Fruit fly (Drosophila melanogaster) whole organism, embryonic: ENCODE results near the gene Nab2.
A peak's percentile ranks its signal among the peaks of the same experiment; 100 is the strongest.

Source experiments
- Adf1 ChIP-seq: fragments of 200-800 bp; sonication (Bioruptor generic); IDR thresholded peaks from 2 replicates; pipeline ENCODE4 v1.3.6; 2022; ENCODE audit warnings: missing biosample characterization, missing genetic modification characterization
- Atf6 ChIP-seq: fragments of 200-800 bp; sonication (Bioruptor generic); IDR thresholded peaks from 2 replicates; pipeline ENCODE4 v1.3.6; 2022; ENCODE audit warnings: missing biosample characterization, missing genetic modification characterization
- Blimp-1 ChIP-seq: fragments of 200-800 bp; sonication (Bioruptor generic); optimal IDR thresholded peaks from 3 replicates; lab custom pipeline; 2018; ENCODE audit warnings: missing biosample characterization, missing genetic modification characterization, mild to moderate bottlenecking, moderate library complexity, missing genetic modification reagents
- CG10147 ChIP-seq: fragments of 200-800 bp; sonication (Bioruptor generic); optimal IDR thresholded peaks from 2 replicates; lab custom pipeline; 2019; ENCODE audit warnings: missing biosample characterization, mild to moderate bottlenecking, missing genetic modification characterization, moderate library complexity
- CG10366 ChIP-seq: fragments of 200-800 bp; sonication (Bioruptor generic); IDR thresholded peaks from 2 replicates; pipeline ENCODE4 v1.3.6; 2022; ENCODE audit warnings: missing biosample characterization, missing genetic modification characterization
- CG10979 ChIP-seq: fragments of 200-800 bp; sonication (Bioruptor generic); optimal IDR thresholded peaks from 2 replicates; lab custom pipeline; 2018; ENCODE audit warnings: missing biosample characterization, mild to moderate bottlenecking, missing genetic modification characterization, moderate library complexity
- CG12155 ChIP-seq: fragments of 200-800 bp; sonication (Bioruptor generic); optimal IDR thresholded peaks from 3 replicates; lab custom pipeline; 2016; ENCODE audit warnings: missing biosample characterization, missing genetic modification characterization
- CG12769 ChIP-seq: fragments of 200-800 bp; sonication (Bioruptor generic); optimal IDR thresholded peaks from 2 replicates; lab custom pipeline; 2019; ENCODE audit warnings: missing biosample characterization, mild to moderate bottlenecking, missing genetic modification characterization, moderate library complexity
- CG13775 ChIP-seq: fragments of 200-800 bp; sonication (Bioruptor generic); optimal IDR thresholded peaks from 3 replicates; lab custom pipeline; 2017; ENCODE audit warnings: missing biosample characterization, mild to moderate bottlenecking, missing genetic modification characterization
- CG14050 ChIP-seq: fragments of 200-800 bp; sonication (Bioruptor generic); IDR thresholded peaks from 3 replicates; pipeline ENCODE4 v1.3.6; 2022; ENCODE audit warnings: missing biosample characterization, missing genetic modification characterization
- CG14667 ChIP-seq: fragments of 200-800 bp; sonication (Bioruptor generic); IDR thresholded peaks from 2 replicates; pipeline ENCODE4 v1.3.6; 2022; ENCODE audit warnings: missing biosample characterization, missing genetic modification characterization
- CG15073 ChIP-seq: fragments of 200-800 bp; sonication (Bioruptor generic); optimal IDR thresholded peaks from 2 replicates; lab custom pipeline; 2016; ENCODE audit warnings: missing biosample characterization, missing genetic modification characterization
- CG17385 ChIP-seq: fragments of 200-800 bp; sonication (Bioruptor generic); optimal IDR thresholded peaks from 3 replicates; lab custom pipeline; 2018; ENCODE audit warnings: missing biosample characterization, mild to moderate bottlenecking, missing genetic modification characterization
- CG18619 ChIP-seq: fragments of 200-800 bp; sonication (Bioruptor generic); optimal IDR thresholded peaks from 3 replicates; lab custom pipeline; 2017; ENCODE audit warnings: missing biosample characterization, mild to moderate bottlenecking, missing genetic modification characterization
- CG2116 ChIP-seq: fragments of 200-800 bp; sonication (Bioruptor generic); optimal IDR thresholded peaks from 3 replicates; lab custom pipeline; 2018; ENCODE audit warnings: missing biosample characterization, mild to moderate bottlenecking, missing genetic modification characterization
- CG2199 ChIP-seq: fragments of 200-800 bp; sonication (Bioruptor generic); IDR thresholded peaks from 3 replicates; pipeline ENCODE4 v1.3.6; 2022; ENCODE audit warnings: missing biosample characterization, missing genetic modification characterization
- CG42726 ChIP-seq: fragments of 200-800 bp; sonication (Bioruptor generic); IDR thresholded peaks from 2 replicates; pipeline ENCODE4 v1.3.6; 2022; ENCODE audit warnings: missing biosample characterization, missing genetic modification characterization; ENCODE audit not compliant: partially characterized antibody
- CG5953 ChIP-seq: fragments of 200-800 bp; sonication (Bioruptor generic); IDR thresholded peaks from 2 replicates; pipeline ENCODE4 v1.3.6; 2022; ENCODE audit warnings: missing biosample characterization, missing genetic modification characterization
- CG8388 ChIP-seq: fragments of 200-800 bp; sonication (Bioruptor generic); optimal IDR thresholded peaks from 2 replicates; lab custom pipeline; 2019; ENCODE audit warnings: missing biosample characterization, mild to moderate bottlenecking, missing genetic modification characterization, moderate library complexity
- CTCF ChIP-seq: fragments of 200-800 bp; sonication (Bioruptor generic); optimal IDR thresholded peaks from 2 replicates; lab custom pipeline; 2017; ENCODE audit warnings: missing biosample characterization, mild to moderate bottlenecking, missing genetic modification characterization, moderate library complexity
- CrebB ChIP-seq: fragments of 200-800 bp; sonication (Bioruptor generic); optimal IDR thresholded peaks from 3 replicates; lab custom pipeline; 2018; ENCODE audit warnings: missing biosample characterization, mild to moderate bottlenecking, missing genetic modification characterization
- Dbx ChIP-seq: fragments of 200-800 bp; sonication (Bioruptor generic); IDR thresholded peaks from 3 replicates; pipeline ENCODE4 v1.3.6; 2022; ENCODE audit warnings: missing biosample characterization, missing genetic modification characterization
- Dfd ChIP-seq, 2 experiments: fragments of >200 bp; optimal IDR thresholded peaks; 2 replicates each; lab custom pipeline; 2017; ENCODE audit warnings: missing biosample characterization in 2 of 2, missing genetic modification characterization in 2 of 2
- HmgZ ChIP-seq: fragments of 200-800 bp; sonication (Bioruptor generic); optimal IDR thresholded peaks from 2 replicates; lab custom pipeline; 2018; ENCODE audit warnings: missing biosample characterization, mild to moderate bottlenecking, missing genetic modification characterization
- Hmr ChIP-seq: fragments of 200-800 bp; sonication (Bioruptor generic); optimal IDR thresholded peaks from 3 replicates; lab custom pipeline; 2017; ENCODE audit warnings: mild to moderate bottlenecking, missing biosample characterization, missing genetic modification reagents, missing genetic modification characterization
- MESR4 ChIP-seq: fragments of 200-800 bp; sonication (Bioruptor generic); optimal IDR thresholded peaks from 2 replicates; lab custom pipeline; 2018; ENCODE audit warnings: missing biosample characterization, mild to moderate bottlenecking, missing genetic modification characterization, moderate library complexity
- Mad ChIP-seq: fragments of 200-800 bp; sonication (Bioruptor generic); optimal IDR thresholded peaks from 2 replicates; lab custom pipeline; 2016; ENCODE audit warnings: missing biosample characterization, missing genetic modification characterization
- NC2β ChIP-seq: fragments of 200-800 bp; sonication (Bioruptor generic); optimal IDR thresholded peaks from 2 replicates; lab custom pipeline; 2016; ENCODE audit warnings: missing biosample characterization, missing genetic modification characterization
- Rfx ChIP-seq: fragments of 200-800 bp; sonication (Bioruptor generic); IDR thresholded peaks from 2 replicates; pipeline ENCODE4 v1.3.6; 2022; ENCODE audit warnings: missing biosample characterization, missing genetic modification characterization
- TFAM ChIP-seq: fragments of 200-800 bp; sonication (Bioruptor generic); optimal IDR thresholded peaks from 2 replicates; lab custom pipeline; 2017; ENCODE audit warnings: missing biosample characterization, missing genetic modification characterization, inconsistent platforms
- cg ChIP-seq: fragments of 200-800 bp; sonication (Bioruptor generic); optimal IDR thresholded peaks from 3 replicates; lab custom pipeline; 2019; ENCODE audit warnings: missing biosample characterization, mild to moderate bottlenecking, missing genetic modification characterization, moderate library complexity
- chn ChIP-seq: fragments of 200-800 bp; sonication (Bioruptor generic); optimal IDR thresholded peaks from 2 replicates; lab custom pipeline; 2016; ENCODE audit warnings: missing biosample characterization, missing genetic modification characterization
- hb ChIP-seq: fragments of 200-800 bp; sonication (Bioruptor generic); IDR thresholded peaks from 3 replicates; pipeline ENCODE4 v1.3.6; 2022; ENCODE audit warnings: missing biosample characterization, missing genetic modification characterization; ENCODE audit not compliant: partially characterized antibody
- hbn ChIP-seq: fragments of 200-800 bp; sonication (Bioruptor generic); IDR thresholded peaks from 2 replicates; pipeline ENCODE4 v1.3.6; 2022; ENCODE audit warnings: missing biosample characterization, missing genetic modification characterization; ENCODE audit not compliant: partially characterized antibody
- inv ChIP-seq: fragments of 200-800 bp; sonication (Bioruptor generic); IDR thresholded peaks from 2 replicates; pipeline ENCODE4 v1.3.6; 2022; ENCODE audit warnings: missing biosample characterization, missing genetic modification characterization; ENCODE audit not compliant: partially characterized antibody
- kay ChIP-seq: fragments of 200-800 bp; sonication (Bioruptor generic); optimal IDR thresholded peaks from 2 replicates; lab custom pipeline; 2016; ENCODE audit warnings: missing biosample characterization, missing genetic modification characterization
- klu ChIP-seq: fragments of 200-800 bp; sonication (Bioruptor generic); IDR thresholded peaks from 2 replicates; pipeline ENCODE4 v1.3.6; 2022; ENCODE audit warnings: missing biosample characterization, missing genetic modification characterization
- nerfin-1 ChIP-seq: fragments of 200-800 bp; sonication (Bioruptor generic); optimal IDR thresholded peaks from 3 replicates; lab custom pipeline; 2019; ENCODE audit warnings: missing biosample characterization, mild to moderate bottlenecking, missing genetic modification characterization, moderate library complexity
- pan ChIP-seq, 4 experiments: fragments of >200 bp in 3 of 4; fragments of 200-800 bp in 1 of 4; sonication (Bioruptor generic) in 1 of 4; optimal IDR thresholded peaks in 3 of 4; IDR thresholded peaks in 1 of 4; 2 replicates each; pipeline versions ENCODE4 v1.3.6 to Lab custom; 2017 to 2022; ENCODE audit warnings: missing biosample characterization in 2 of 4, missing genetic modification characterization in 2 of 4, mixed read lengths in 1 of 4
- pb ChIP-seq: fragments of 200-800 bp; sonication (Bioruptor generic); optimal IDR thresholded peaks from 3 replicates; lab custom pipeline; 2016; ENCODE audit warnings: missing biosample characterization, missing genetic modification characterization
- pho ChIP-seq: fragments of 200-800 bp; sonication (Bioruptor generic); optimal IDR thresholded peaks from 2 replicates; lab custom pipeline; 2016; ENCODE audit warnings: missing biosample characterization, missing genetic modification characterization
- rib ChIP-seq: fragments of 200-800 bp; sonication (Bioruptor generic); IDR thresholded peaks from 2 replicates; pipeline ENCODE4 v1.3.6; 2022; ENCODE audit warnings: missing biosample characterization, missing genetic modification characterization
- sc ChIP-seq, 3 experiments: fragments of >200 bp in 2 of 3; fragments of 200-800 bp in 1 of 3; sonication (Bioruptor generic) in 1 of 3; optimal IDR thresholded peaks; 2 replicates in 2 of 3; 3 replicates in 1 of 3; lab custom pipeline; 2017; ENCODE audit warnings: mild to moderate bottlenecking in 1 of 3, missing biosample characterization in 1 of 3, missing genetic modification characterization in 1 of 3, missing genetic modification reagents in 1 of 3
- scrt ChIP-seq: fragments of 200-800 bp; sonication (Bioruptor generic); optimal IDR thresholded peaks from 2 replicates; lab custom pipeline; 2018; ENCODE audit warnings: missing biosample characterization, mild to moderate bottlenecking, missing genetic modification characterization, moderate library complexity
- sens-2 ChIP-seq: fragments of 200-800 bp; sonication (Bioruptor generic); IDR thresholded peaks from 2 replicates; pipeline ENCODE4 v1.3.6; 2022; ENCODE audit warnings: missing biosample characterization, missing genetic modification characterization
- stc ChIP-seq: fragments of 200-800 bp; sonication (Bioruptor generic); IDR thresholded peaks from 2 replicates; pipeline ENCODE4 v1.3.6; 2022; ENCODE audit warnings: missing biosample characterization, missing genetic modification characterization
- sug ChIP-seq: fragments of 200-800 bp; optimal IDR thresholded peaks from 2 replicates; lab custom pipeline; 2019; ENCODE audit warnings: missing biosample characterization, mild to moderate bottlenecking, missing genetic modification characterization, moderate library complexity
- toy ChIP-seq: fragments of 200-800 bp; sonication (Bioruptor generic); IDR thresholded peaks from 2 replicates; pipeline ENCODE4 v1.3.6; 2022; ENCODE audit warnings: missing biosample characterization, missing genetic modification characterization
- vvl ChIP-seq: fragments of 200-800 bp; sonication (Bioruptor generic); IDR thresholded peaks from 2 replicates; pipeline ENCODE4 v1.3.6; 2022; ENCODE audit warnings: missing biosample characterization, missing genetic modification characterization
- wor ChIP-seq: fragments of 200-800 bp; sonication (Bioruptor generic); IDR thresholded peaks from 2 replicates; pipeline ENCODE4 v1.3.6; 2022; ENCODE audit warnings: missing biosample characterization, missing genetic modification characterization

The Nab2 gene

dm6 chr3R:24271071-24271470 is 47.1 kb downstream of the Nab2 start, which contains the start of gene jar (continued):
- TF ChIP-seq CrebB (tag; lab: Kevin White, UChicago) (peak; percentile 70), CG10979 (tag; lab: Kevin White, UChicago) (peak; percentile 35), nerfin-1 (peak; percentile 50), sc (optimal IDR thresholded peaks at IDR 0.05; lab: Kevin White, UChicago) (no peak), sc (GFP tag; optimal IDR thresholded peaks at IDR 0.05; lab: Kevin White, UChicago) (no peak), rib (GFP tag; lab: Robert Waterston, UW) (peak; percentile 65), inv (GFP tag; lab: Robert Waterston, UW) (peak; percentile 83), scrt (GFP tag; lab: Kevin White, UChicago) (peak; percentile 22), chn (GFP tag; lab: Kevin White, UChicago) (peak; percentile 21), CG10147 (GFP tag; lab: Kevin White, UChicago) (peak; percentile 66), CG2116 (GFP tag; lab: Kevin White, UChicago) (peak; percentile 83), toy (GFP tag; lab: Robert Waterston, UW) (no peak), Mad (GFP tag; lab: Kevin White, UChicago) (no peak), HmgZ (tag; lab: Kevin White, UChicago) (peak; percentile 68), Blimp-1 (GFP tag; lab: Kevin White, UChicago) (peak; percentile 5), klu (GFP tag; lab: Robert Waterston, UW) (no peak), CG12769 (tag; lab: Kevin White, UChicago) (peak; percentile 49), Rfx (GFP tag; lab: Robert Waterston, UW) (peak; percentile 63), stc (GFP tag; lab: Robert Waterston, UW) (peak; percentile 57), CG42726 (peak; percentile 92), CG5953 (peak; percentile 66; the same call in 1 of the 2 replicates), Hmr (GFP tag; lab: Kevin White, UChicago) (peak; percentile 59), sug (tag; lab: Kevin White, UChicago) (peak; percentile 38), CG13775 (GFP tag; lab: Kevin White, UChicago) (peak; percentile 4), CG14050 (GFP tag; lab: Robert Waterston, UW) (no peak), kay (GFP tag; lab: Kevin White, UChicago) (no peak), NC2β (GFP tag; lab: Kevin White, UChicago) (peak; percentile 32), Dbx (GFP tag; lab: Robert Waterston, UW) (peak; percentile 58; the same call in 1 of the 3 replicates), TFAM (GFP tag; lab: Kevin White, UChicago) (no peak), pan (optimal IDR thresholded peaks at IDR 0.05; lab: Kevin White, UChicago) (no peak), pan (GFP tag; optimal IDR thresholded peaks at IDR 0.05 in 1 of 2, IDR thresholded peaks at IDR 0.05 in 1 of 2) (no peak), pb (GFP tag; lab: Kevin White, UChicago) (peak; percentile 28), CG12155 (GFP tag; lab: Kevin White, UChicago) (no peak), Dfd (GFP tag; optimal IDR thresholded peaks at IDR 0.05; lab: Kevin White, UChicago) (no peak), CG8388 (peak; percentile 26), Adf1 (GFP tag; lab: Robert Waterston, UW) (peak; percentile 40; the same call in 1 of the 2 replicates), hb (GFP tag; lab: Robert Waterston, UW) (peak; percentile 70), CG2199 (GFP tag; lab: Robert Waterston, UW) (0 out of 3 replicates have a peak, but pooled peaks have one; percentile 67), CG15073 (GFP tag; lab: Kevin White, UChicago) (no peak), vvl (peak; percentile 82), cg (peak; percentile 27), CG14667 (GFP tag; lab: Robert Waterston, UW) (no peak), wor (GFP tag; lab: Robert Waterston, UW) (no peak), hbn (GFP tag; lab: Robert Waterston, UW) (peak; percentile 94), CG10366 (GFP tag; lab: Robert Waterston, UW) (peak; percentile 40), sens-2 (peak; percentile 67), Atf6 (GFP tag; lab: Robert Waterston, UW) (peak; percentile 56; the same call in 1 of the 2 replicates), pho (GFP tag; lab: Kevin White, UChicago) (peak; percentile 12), CG18619 (GFP tag; lab: Kevin White, UChicago) (no peak), CTCF (GFP tag; lab: Kevin White, UChicago) (peak; percentile 57), CG17385 (peak; percentile 54), MESR4 (peak; percentile 31)
